Fruit fly (Drosophila melanogaster) whole organism, embryonic: ENCODE results near the gene CG8281.

ENCODE experiments used
- CG12769 ChIP-seq: fragments of 200-800 bp; sonication (Bioruptor generic); optimal IDR thresholded peaks from 2 replicates; lab custom pipeline; 2019; ENCODE audit warnings: missing biosample characterization, mild to moderate bottlenecking, missing genetic modification characterization, moderate library complexity
- CG15073 ChIP-seq: fragments of 200-800 bp; sonication (Bioruptor generic); optimal IDR thresholded peaks from 2 replicates; lab custom pipeline; 2016; ENCODE audit warnings: missing biosample characterization, missing genetic modification characterization
- CG17328 ChIP-seq: fragments of 200-800 bp; sonication (Bioruptor generic); IDR thresholded peaks from 2 replicates; pipeline ENCODE4 v1.3.6; 2022; ENCODE audit warnings: missing biosample characterization, missing genetic modification characterization
- CG17359 ChIP-seq: fragments of 200-800 bp; sonication (Bioruptor generic); optimal IDR thresholded peaks from 3 replicates; lab custom pipeline; 2018; ENCODE audit warnings: missing biosample characterization, mild to moderate bottlenecking, missing genetic modification characterization, moderate library complexity
- CG17829 ChIP-seq: fragments of 200-800 bp; optimal IDR thresholded peaks from 2 replicates; lab custom pipeline; 2019; ENCODE audit warnings: missing biosample characterization, mild to moderate bottlenecking, missing genetic modification characterization, moderate library complexity
- CG1832 ChIP-seq: fragments of 200-800 bp; sonication (Bioruptor generic); optimal IDR thresholded peaks from 2 replicates; lab custom pipeline; 2017; ENCODE audit warnings: missing biosample characterization, mild to moderate bottlenecking, missing genetic modification characterization, inconsistent platforms
- CG2875 ChIP-seq: fragments of 200-800 bp; sonication (Bioruptor generic); optimal IDR thresholded peaks from 2 replicates; lab custom pipeline; 2017; ENCODE audit warnings: missing biosample characterization, mild to moderate bottlenecking, missing genetic modification characterization, missing genetic modification reagents
- CG34376 ChIP-seq: fragments of 200-800 bp; sonication (Bioruptor generic); optimal IDR thresholded peaks from 2 replicates; lab custom pipeline; 2018; ENCODE audit warnings: missing biosample characterization, mild to moderate bottlenecking, missing genetic modification characterization
- CG3726 ChIP-seq: fragments of 200-800 bp; sonication (Bioruptor generic); IDR thresholded peaks from 3 replicates; pipeline ENCODE4, ENCODE4 v1.3.6; 2022; ENCODE audit warnings: missing biosample characterization, missing genetic modification characterization
- CG4820 ChIP-seq: fragments of 200-800 bp; sonication (Bioruptor generic); optimal IDR thresholded peaks from 3 replicates; lab custom pipeline; 2016; ENCODE audit warnings: missing biosample characterization, missing genetic modification characterization
- CG4854 ChIP-seq: fragments of 200-800 bp; sonication (Bioruptor generic); optimal IDR thresholded peaks from 2 replicates; lab custom pipeline; 2016; ENCODE audit warnings: missing biosample characterization, missing genetic modification characterization, inconsistent platforms
- CG6689 ChIP-seq: fragments of 200-800 bp; sonication (Bioruptor generic); IDR thresholded peaks from 2 replicates; pipeline ENCODE4 v1.3.6; 2022; ENCODE audit warnings: missing biosample characterization, missing genetic modification characterization
- CG7357 ChIP-seq: fragments of 200-800 bp; sonication (Bioruptor generic); IDR thresholded peaks from 3 replicates; pipeline ENCODE4 v1.3.6; 2022; ENCODE audit warnings: missing biosample characterization, missing genetic modification characterization
- CG7928 ChIP-seq: fragments of 200-800 bp; sonication (Bioruptor generic); optimal IDR thresholded peaks from 2 replicates; lab custom pipeline; 2017; ENCODE audit warnings: missing biosample characterization, mild to moderate bottlenecking, missing genetic modification characterization
- CG7963 ChIP-seq: fragments of 200-800 bp; sonication (Bioruptor generic); IDR thresholded peaks from 3 replicates; pipeline ENCODE4 v1.3.6; 2022; ENCODE audit warnings: missing biosample characterization, missing genetic modification characterization; ENCODE audit not compliant: partially characterized antibody
- CG8388 ChIP-seq: fragments of 200-800 bp; sonication (Bioruptor generic); optimal IDR thresholded peaks from 2 replicates; lab custom pipeline; 2019; ENCODE audit warnings: missing biosample characterization, mild to moderate bottlenecking, missing genetic modification characterization, moderate library complexity
- CG9727 ChIP-seq: fragments of 200-800 bp; sonication (Bioruptor generic); optimal IDR thresholded peaks from 3 replicates; lab custom pipeline; 2017; ENCODE audit warnings: missing biosample characterization, mild to moderate bottlenecking, missing genetic modification characterization
- Dip2 ChIP-seq: fragments of 200-800 bp; sonication (Bioruptor generic); IDR thresholded peaks from 2 replicates; pipeline ENCODE4 v1.3.6; 2022; ENCODE audit warnings: missing biosample characterization, missing genetic modification characterization
- Dp ChIP-seq: fragments of 200-800 bp; sonication (Bioruptor generic); optimal IDR thresholded peaks from 2 replicates; lab custom pipeline; 2018; ENCODE audit warnings: missing biosample characterization, mild to moderate bottlenecking, missing genetic modification characterization, moderate library complexity
- E2f2 ChIP-seq: fragments of 200-800 bp; sonication (Bioruptor generic); IDR thresholded peaks from 2 replicates; pipeline ENCODE4 v1.3.6; 2022; ENCODE audit warnings: missing biosample characterization, missing genetic modification characterization
- Fer3 ChIP-seq: fragments of 200-800 bp; sonication (Bioruptor generic); optimal IDR thresholded peaks from 2 replicates; lab custom pipeline; 2018; ENCODE audit warnings: missing biosample characterization, mild to moderate bottlenecking, missing genetic modification characterization, moderate library complexity
- HLH3B ChIP-seq: fragments of 200-800 bp; sonication (Bioruptor generic); IDR thresholded peaks from 2 replicates; pipeline ENCODE4 v1.3.6; 2022; ENCODE audit warnings: missing biosample characterization, missing genetic modification characterization
- HmgD ChIP-seq: fragments of 200-800 bp; sonication (Bioruptor generic); optimal IDR thresholded peaks from 3 replicates; lab custom pipeline; 2016; ENCODE audit warnings: missing biosample characterization, missing genetic modification characterization
- Hr3 ChIP-seq: fragments of 200-800 bp; sonication (Bioruptor generic); optimal IDR thresholded peaks from 3 replicates; lab custom pipeline; 2016; ENCODE audit warnings: missing biosample characterization, missing genetic modification characterization
- Hr39 ChIP-seq: fragments of >200 bp; optimal IDR thresholded peaks from 2 replicates; lab custom pipeline; 2017
- Hr78 ChIP-seq, 2 experiments: fragments of 200-800 bp in 1 of 2; fragments of >200 bp in 1 of 2; sonication (Bioruptor generic) in 1 of 2; optimal IDR thresholded peaks; 2 replicates each; lab custom pipeline; 2017 to 2019; ENCODE audit warnings: missing biosample characterization in 2 of 2, missing genetic modification characterization in 2 of 2, mild to moderate bottlenecking in 1 of 2, moderate library complexity in 1 of 2
- Meics ChIP-seq: fragments of 200-800 bp; sonication (Bioruptor generic); optimal IDR thresholded peaks from 2 replicates; lab custom pipeline; 2017; ENCODE audit warnings: missing biosample characterization, mild to moderate bottlenecking, missing genetic modification characterization
- Optix ChIP-seq: fragments of 200-800 bp; sonication (Bioruptor generic); IDR thresholded peaks from 3 replicates; pipeline ENCODE4 v1.3.6; 2022; ENCODE audit warnings: missing biosample characterization, missing genetic modification characterization
- PHDP ChIP-seq: fragments of 200-800 bp; sonication (Bioruptor generic); optimal IDR thresholded peaks from 3 replicates; lab custom pipeline; 2018; ENCODE audit warnings: missing biosample characterization, mild to moderate bottlenecking, missing genetic modification characterization, moderate library complexity
- Scr ChIP-seq: fragments of 200-800 bp; sonication (Bioruptor generic); IDR thresholded peaks from 2 replicates; pipeline ENCODE4 v1.3.6; 2022; ENCODE audit warnings: missing biosample characterization, missing genetic modification characterization; ENCODE audit not compliant: partially characterized antibody
- Sox102F ChIP-seq: fragments of 200-800 bp; sonication (Bioruptor generic); optimal IDR thresholded peaks from 2 replicates; lab custom pipeline; 2018; ENCODE audit warnings: missing biosample characterization, mild to moderate bottlenecking, missing genetic modification characterization, moderate library complexity
- Sry-β ChIP-seq: fragments of 200-800 bp; sonication (Bioruptor generic); optimal IDR thresholded peaks from 2 replicates; lab custom pipeline; 2018; ENCODE audit warnings: missing biosample characterization, mild to moderate bottlenecking, missing genetic modification characterization, moderate library complexity
- ash1 ChIP-seq: fragments of 200-800 bp; sonication (Bioruptor generic); optimal IDR thresholded peaks from 2 replicates; lab custom pipeline; 2018; ENCODE audit warnings: missing biosample characterization, mild to moderate bottlenecking, missing genetic modification characterization
- caup ChIP-seq: fragments of 200-800 bp; sonication (Bioruptor generic); optimal IDR thresholded peaks from 3 replicates; lab custom pipeline; 2017; ENCODE audit warnings: missing biosample characterization, mild to moderate bottlenecking, missing genetic modification characterization, moderate library complexity; ENCODE audit not compliant: severe bottlenecking
- ci ChIP-seq: fragments of 200-800 bp; sonication (Bioruptor generic); IDR thresholded peaks from 3 replicates; pipeline ENCODE4 v1.3.6; 2022; ENCODE audit warnings: missing biosample characterization, missing genetic modification characterization
- crol ChIP-seq: fragments of 200-800 bp; sonication (Bioruptor generic); IDR thresholded peaks from 2 replicates; pipeline ENCODE4 v1.3.6; 2022; ENCODE audit warnings: missing biosample characterization, missing genetic modification characterization
- emc ChIP-seq: fragments of 200-800 bp; sonication (Bioruptor generic); optimal IDR thresholded peaks from 2 replicates; lab custom pipeline; 2016; ENCODE audit warnings: missing biosample characterization, missing genetic modification characterization
- gcm ChIP-seq: fragments of 200-800 bp; sonication (Bioruptor generic); optimal IDR thresholded peaks from 2 replicates; lab custom pipeline; 2019; ENCODE audit warnings: missing biosample characterization, mild to moderate bottlenecking, missing genetic modification characterization, moderate library complexity
- gro ChIP-seq: fragments of 200-800 bp; sonication (Bioruptor generic); optimal IDR thresholded peaks from 2 replicates; lab custom pipeline; 2016; ENCODE audit warnings: missing biosample characterization, missing genetic modification characterization
- ind ChIP-seq: fragments of 200-800 bp; sonication (Bioruptor generic); optimal IDR thresholded peaks from 3 replicates; lab custom pipeline; 2016; ENCODE audit warnings: missing biosample characterization, missing genetic modification characterization
- mam ChIP-seq: fragments of 200-800 bp; sonication (Bioruptor generic); optimal IDR thresholded peaks from 3 replicates; lab custom pipeline; 2016; ENCODE audit warnings: missing biosample characterization, missing genetic modification characterization
- nerfin-1 ChIP-seq: fragments of 200-800 bp; sonication (Bioruptor generic); optimal IDR thresholded peaks from 3 replicates; lab custom pipeline; 2019; ENCODE audit warnings: missing biosample characterization, mild to moderate bottlenecking, missing genetic modification characterization, moderate library complexity
- p53 ChIP-seq: fragments of 200-800 bp; sonication (Bioruptor generic); optimal IDR thresholded peaks from 2 replicates; lab custom pipeline; 2016; ENCODE audit warnings: missing biosample characterization, missing genetic modification characterization
- pan ChIP-seq, 4 experiments: fragments of >200 bp in 3 of 4; fragments of 200-800 bp in 1 of 4; sonication (Bioruptor generic) in 1 of 4; optimal IDR thresholded peaks in 3 of 4; IDR thresholded peaks in 1 of 4; 2 replicates each; pipeline versions ENCODE4 v1.3.6 to Lab custom; 2017 to 2022; ENCODE audit warnings: missing biosample characterization in 2 of 4, missing genetic modification characterization in 2 of 4, mixed read lengths in 1 of 4
- psq ChIP-seq: fragments of 200-800 bp; sonication (Bioruptor generic); optimal IDR thresholded peaks from 2 replicates; lab custom pipeline; 2017; ENCODE audit warnings: missing biosample characterization, missing genetic modification characterization
- slou ChIP-seq: fragments of 200-800 bp; sonication (Bioruptor generic); optimal IDR thresholded peaks from 3 replicates; lab custom pipeline; 2016; ENCODE audit warnings: missing biosample characterization, missing genetic modification characterization
- sug ChIP-seq: fragments of 200-800 bp; optimal IDR thresholded peaks from 2 replicates; lab custom pipeline; 2019; ENCODE audit warnings: missing biosample characterization, mild to moderate bottlenecking, missing genetic modification characterization, moderate library complexity
- tap ChIP-seq: fragments of 200-800 bp; optimal IDR thresholded peaks from 3 replicates; lab custom pipeline; 2019; ENCODE audit warnings: missing biosample characterization, mild to moderate bottlenecking, missing genetic modification characterization, moderate library complexity
- unc-4 ChIP-seq: fragments of 200-800 bp; sonication (Bioruptor generic); IDR thresholded peaks from 2 replicates; pipeline ENCODE4 v1.3.6; 2022; ENCODE audit warnings: missing biosample characterization, missing genetic modification characterization; ENCODE audit not compliant: partially characterized antibody
- zfh1 ChIP-seq: fragments of 200-800 bp; sonication (Bioruptor generic); IDR thresholded peaks from 3 replicates; pipeline ENCODE4 v1.3.6; 2022; ENCODE audit warnings: missing biosample characterization, missing genetic modification characterization

CG8281 gene

DNA sequence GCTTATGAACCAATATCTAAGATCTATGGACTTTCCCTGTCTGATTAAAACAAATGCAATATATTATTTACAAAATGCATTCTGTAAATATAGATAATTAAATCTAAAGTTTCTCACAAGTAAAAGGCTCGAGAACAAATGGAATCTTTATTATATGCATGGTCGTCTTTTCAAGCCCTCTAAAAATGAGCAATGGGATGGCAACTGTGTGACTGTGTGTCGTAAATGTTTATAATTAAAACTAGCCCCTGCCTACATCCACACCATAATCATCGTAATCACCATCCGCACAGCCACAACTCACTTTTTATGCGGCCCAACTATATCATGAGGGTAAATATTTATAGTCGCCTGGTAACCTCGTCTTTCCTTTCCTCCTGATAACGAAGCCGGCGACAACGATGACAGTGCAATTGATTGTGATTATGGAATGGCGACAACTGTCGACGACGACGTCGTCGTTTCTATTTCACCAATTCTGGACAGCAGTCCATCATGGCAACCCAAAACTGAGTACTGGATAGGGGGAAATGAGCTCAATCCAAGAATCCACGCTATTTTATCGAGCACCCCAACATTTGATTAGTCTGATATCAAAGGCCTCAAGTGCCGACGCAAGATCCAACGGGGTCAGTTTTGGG lies 46.4 kb upstream of the CG8281 start (continued):
- TF ChIP-seq CG7928 (no peak), p53 (GFP tag; lab: Kevin White, UChicago) (no peak), gro (GFP tag; lab: Kevin White, UChicago) (peak; percentile 21), sug (tag; lab: Kevin White, UChicago) (peak; percentile 79), emc (GFP tag; lab: Kevin White, UChicago) (no peak), CG17829 (tag; lab: Kevin White, UChicago) (no peak), nerfin-1 (tag; lab: Kevin White, UChicago) (no peak), Dip2 (GFP tag; lab: Robert Waterston, UW) (no peak), Meics (no peak), CG15073 (GFP tag; lab: Kevin White, UChicago) (no peak), Sry-β (GFP tag; lab: Kevin White, UChicago) (no peak), CG34376 (GFP tag; lab: Kevin White, UChicago) (peak; percentile 90), ci (GFP tag; lab: Robert Waterston, UW) (no peak; the same call in 2 of the 3 replicates), CG2875 (GFP tag; lab: Kevin White, UChicago) (no peak), pan (optimal IDR thresholded peaks at IDR 0.05; lab: Kevin White, UChicago) (no peak), pan (GFP tag; optimal IDR thresholded peaks at IDR 0.05 in 1 of 2, IDR thresholded peaks at IDR 0.05 in 1 of 2) (no peak), Hr3 (GFP tag; lab: Kevin White, UChicago) (no peak), mam (GFP tag; lab: Kevin White, UChicago) (no peak), CG4854 (GFP tag; lab: Kevin White, UChicago) (no peak), CG7963 (GFP tag; lab: Robert Waterston, UW) (no peak), ind (GFP tag; lab: Kevin White, UChicago) (no peak), Hr78 (GFP tag; optimal IDR thresholded peaks at IDR 0.05; lab: Kevin White, UChicago) (peak in 1 of 2 experiments; percentile 75), CG17328 (GFP tag; lab: Robert Waterston, UW) (no peak), psq (GFP tag; lab: Kevin White, UChicago) (no peak), ash1 (no peak), HLH3B (no peak), CG4820 (GFP tag; lab: Kevin White, UChicago) (no peak), Dp (GFP tag; lab: Kevin White, UChicago) (no peak), CG1832 (GFP tag; lab: Kevin White, UChicago) (no peak), PHDP (peak; percentile 41), gcm (GFP tag; lab: Kevin White, UChicago) (peak; percentile 2), CG8388 (GFP tag; lab: Kevin White, UChicago) (no peak), zfh1 (GFP tag; lab: Robert Waterston, UW) (no peak)
- TF ChIP-seq, all 482 proteins: peak for 39

DNA sequence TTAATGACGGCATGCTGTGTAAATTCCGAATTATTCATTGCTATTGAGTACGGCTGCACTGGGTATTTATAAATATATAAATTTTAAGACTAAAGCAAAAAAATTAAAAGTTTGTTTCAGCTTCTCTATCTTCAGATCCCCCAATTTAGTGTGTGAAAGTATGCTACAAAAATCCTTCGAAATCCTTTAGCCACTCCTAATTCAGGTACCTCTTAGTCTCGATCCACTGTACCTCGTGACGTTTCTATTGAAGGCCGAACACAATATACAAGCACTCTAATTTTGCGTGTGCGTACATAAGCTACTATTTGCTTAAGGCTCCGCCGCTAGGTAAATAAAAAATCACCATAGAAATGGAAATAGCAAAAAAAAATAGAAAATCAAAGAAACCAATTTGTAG lies 45.7 kb upstream of the CG8281 start:
- no peak for TF ChIP-seq Scr
- no peak for TF ChIP-seq CG9727 (GFP tag; lab: Kevin White, UChicago)
- TF ChIP-seq CG17359 (tag; lab: Kevin White, UChicago): peak; percentile 20
- no peak for TF ChIP-seq unc-4 (GFP tag; lab: Robert Waterston, UW)
- no peak; the same call in 1 of the 2 replicates for TF ChIP-seq E2f2 (GFP tag; lab: Robert Waterston, UW)
- peak; percentile 1 for TF ChIP-seq Sox102F (GFP tag; lab: Kevin White, UChicago)
- TF ChIP-seq HmgD (GFP tag; lab: Kevin White, UChicago): no peak
- TF ChIP-seq CG12769: no peak
- TF ChIP-seq CG3726: no peak
- TF ChIP-seq Fer3: peak; percentile 57
- no peak for TF ChIP-seq slou
- TF ChIP-seq caup: peak; percentile 15
- no peak for TF ChIP-seq CG7357 (GFP tag; lab: Robert Waterston, UW)
- TF ChIP-seq Hr39 (lab: Kevin White, UChicago): no peak
- no peak; the same call in 2 of the 3 replicates for TF ChIP-seq Optix (GFP tag; lab: Robert Waterston, UW)
- 0 out of 2 replicates have a peak, but pooled peaks have one; percentile 23 for TF ChIP-seq CG6689
- no peak for TF ChIP-seq crol (GFP tag; lab: Robert Waterston, UW)
- TF ChIP-seq tap (tag; lab: Kevin White, UChicago): no peak
